Fruit fly (Drosophila melanogaster) whole organism, pupa: ENCODE data around the gene CG31638.
A peak's percentile ranks its signal among the peaks of the same experiment; 100 is the strongest.

Source experiments
- CG15710 ChIP-seq: fragments of 200-800 bp; sonication (Bioruptor generic); optimal IDR thresholded peaks from 2 replicates; lab custom pipeline; 2018; ENCODE audit warnings: missing biosample characterization, mild to moderate bottlenecking, missing genetic modification characterization, moderate library complexity
- CG17806 ChIP-seq: fragments of 200-800 bp; sonication (Bioruptor generic); optimal IDR thresholded peaks from 2 replicates; lab custom pipeline; 2018; ENCODE audit warnings: missing biosample characterization, mild to moderate bottlenecking, missing genetic modification characterization, moderate library complexity
- CG4496 ChIP-seq: fragments of 200-800 bp; sonication (Bioruptor generic); IDR thresholded peaks from 3 replicates; pipeline ENCODE4 v1.3.6; 2022; ENCODE audit warnings: missing biosample characterization, missing genetic modification characterization
- Ets98B ChIP-seq: fragments of 200-800 bp; sonication (Bioruptor generic); IDR thresholded peaks from 2 replicates; pipeline ENCODE4 v1.3.6; 2022; ENCODE audit warnings: missing biosample characterization, missing genetic modification characterization
- fd96Ca ChIP-seq: fragments of 200-800 bp; sonication (Bioruptor generic); IDR thresholded peaks from 3 replicates; pipeline ENCODE4 v1.3.6; 2022; ENCODE audit warnings: missing biosample characterization, missing genetic modification characterization

DNA sequence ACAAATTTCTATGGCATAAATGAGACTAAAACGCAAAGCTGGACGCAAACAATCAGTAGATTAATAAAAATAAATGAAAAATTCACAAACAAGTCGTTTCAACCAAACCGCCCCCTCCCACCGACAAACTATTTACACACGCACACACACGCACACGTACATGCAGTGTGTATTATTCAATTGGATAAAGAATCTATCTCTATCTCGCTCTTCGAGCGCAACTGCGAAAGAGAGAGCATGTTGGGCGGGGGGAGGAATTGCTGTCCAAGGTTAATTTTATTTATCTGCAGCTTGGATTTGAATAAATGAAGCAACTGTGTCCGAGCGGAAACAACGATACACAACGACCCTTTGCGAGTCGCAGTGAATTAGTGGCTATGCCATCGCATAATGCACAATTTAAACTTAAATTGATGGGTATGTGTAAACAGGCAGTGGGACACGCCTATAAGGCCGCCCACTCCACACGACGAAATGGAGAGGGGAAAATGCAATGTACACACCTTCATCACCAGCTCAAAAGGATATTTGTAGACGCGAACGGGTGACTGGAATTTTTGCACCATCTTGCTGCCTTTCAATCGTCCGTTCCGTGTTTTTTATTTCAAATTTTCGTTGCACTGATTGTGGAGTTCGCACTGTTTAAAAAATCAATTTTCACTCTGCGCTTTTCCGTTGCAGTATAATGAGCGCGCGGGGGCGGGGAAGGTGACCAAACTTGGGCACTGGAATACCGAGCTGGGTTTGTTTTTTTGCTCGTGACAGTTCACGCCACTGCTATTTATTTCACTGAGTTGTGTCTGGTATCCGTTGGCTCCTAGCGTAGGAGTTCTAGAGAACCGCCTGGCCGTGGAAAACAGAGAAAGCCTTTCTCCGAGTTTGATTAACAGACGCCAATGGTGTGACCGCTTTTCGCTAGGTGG lies 35.6 kb upstream of the CG31638 start, which contains the start of gene retm:
- TF ChIP-seq CG15710 (tag; lab: Kevin White, UChicago) (no peak), fd96Ca (GFP tag; lab: Robert Waterston, UW) (no peak; the same call in 2 of the 3 replicates), CG4496 (no peak), Ets98B (GFP tag; lab: Robert Waterston, UW) (peak; percentile 25; the same call in 1 of the 2 replicates), CG17806 (no peak)
